Worm (Caenorhabditis elegans) whole organism, L1 larva: ENCODE measurements around the gene F25F2.1.

Experiments used
- ama-1 ChIP-seq: fragments of 150-350 bp; optimal IDR thresholded peaks from 2 replicates; lab custom pipeline; 2014
- dpl-1 ChIP-seq, 3 experiments: fragments of 150-350 bp in 2 of 3; sonication (generic microtip) in 1 of 3; optimal IDR thresholded peaks; 2 replicates each; lab custom pipeline; 2014 to 2017; ENCODE audit warnings: missing biosample characterization in 3 of 3, missing genetic modification characterization in 3 of 3, missing genetic modification reagents in 3 of 3
- hlh-4 ChIP-seq: sonication (generic microtip); optimal IDR thresholded peaks from 2 replicates; lab custom pipeline; 2016; ENCODE audit warnings: mild to moderate bottlenecking, missing genetic modification characterization, missing compliant biosample characterization
- lin-13 ChIP-seq: fragments of 150-350 bp; optimal IDR thresholded peaks from 2 replicates; lab custom pipeline; 2014; ENCODE audit warnings: missing biosample characterization, missing genetic modification reagents, missing genetic modification characterization
- lin-15B ChIP-seq: fragments of 150-350 bp; sonication (generic microtip); optimal IDR thresholded peaks from 3 replicates; lab custom pipeline; 2014; ENCODE audit warnings: missing biosample characterization, missing genetic modification characterization
- nhr-11 ChIP-seq: fragments of 150-350 bp; optimal IDR thresholded peaks from 2 replicates; lab custom pipeline; 2014; ENCODE audit warnings: missing biosample characterization, missing genetic modification characterization
- nhr-20 ChIP-seq: sonication (generic microtip); optimal IDR thresholded peaks from 2 replicates; lab custom pipeline; 2016; ENCODE audit warnings: mild to moderate bottlenecking, missing genetic modification characterization, missing compliant biosample characterization
- skn-1 ChIP-seq: fragments of 150-350 bp; optimal IDR thresholded peaks from 2 replicates; lab custom pipeline; 2014; ENCODE audit warnings: missing biosample characterization, missing genetic modification characterization
- snpc-4 ChIP-seq: fragments of 150-350 bp; optimal IDR thresholded peaks from 2 replicates; lab custom pipeline; 2014; ENCODE audit warnings: missing biosample characterization, missing genetic modification characterization
- unc-130 ChIP-seq: fragments of 150-350 bp; optimal IDR thresholded peaks from 2 replicates; lab custom pipeline; 2017; ENCODE audit warnings: missing biosample characterization, missing genetic modification characterization, inconsistent platforms
- unc-62 ChIP-seq: fragments of 150-350 bp; optimal IDR thresholded peaks from 2 replicates; lab custom pipeline; 2014; ENCODE audit warnings: missing biosample characterization, missing genetic modification reagents, missing genetic modification characterization
- vab-15 ChIP-seq: sonication (generic microtip); optimal IDR thresholded peaks from 2 replicates; lab custom pipeline; 2017; ENCODE audit warnings: missing genotype, mild to moderate bottlenecking, missing genetic modification characterization, missing compliant biosample characterization
- zag-1 ChIP-seq: fragments of 150-350 bp; optimal IDR thresholded peaks from 2 replicates; lab custom pipeline; 2014; ENCODE audit warnings: missing biosample characterization, missing genetic modification characterization

ce11 chrIII:4475428-4475968 lies 33.2 kb upstream of the F25F2.1 start, which contains the start of gene rps-1:
- TF ChIP-seq zag-1 = peak; percentile 59
- TF ChIP-seq nhr-20 (tag; lab: Kevin White, UChicago) = peak; percentile 99
- peak; percentile 67 for TF ChIP-seq hlh-4 (tag; lab: Kevin White, UChicago)
- TF ChIP-seq unc-130 (tag; lab: Kevin White, UChicago) = peak; percentile 99
- peak; percentile 92 for TF ChIP-seq ama-1
- TF ChIP-seq lin-13 = peak; percentile 98
- peak; percentile 94 for TF ChIP-seq lin-15B (tag; lab: Kevin White, UChicago)
- peak; percentile 63 for TF ChIP-seq unc-62
- TF ChIP-seq nhr-11 (tag; lab: Kevin White, UChicago) = peak; percentile 94
- peak; percentile 92 for TF ChIP-seq snpc-4 (tag; lab: Kevin White, UChicago)
- TF ChIP-seq dpl-1 (GFP tag; optimal IDR thresholded peaks at IDR 0.05; lab: Kevin White, UChicago) = peak; percentile 93 to 94 (median 93)
- peak; percentile 95 for TF ChIP-seq skn-1
- peak; percentile 96 for TF ChIP-seq vab-15 (tag; lab: Kevin White, UChicago)
